Fruit fly (Drosophila melanogaster): Measurements from ENCODE around the gene Met.

Gene Met

dm6 chrX:11628986-11629571, 13.2 kb downstream of the Met start (continued):
- TF ChIP-seq CG13123 (GFP tag; optimal IDR thresholded peaks at IDR 0.05), result no peak
- peak; percentile 67 for TF ChIP-seq CG17328 (GFP tag; IDR thresholded peaks at IDR 0.05)
- peak; percentile 22 for TF ChIP-seq grau (tag; optimal IDR thresholded peaks at IDR 0.05)
- TF ChIP-seq CG14667 (GFP tag; IDR thresholded peaks at IDR 0.05), result peak; percentile 33; the same call in 1 of the 2 replicates
- peak; percentile 21 for TF ChIP-seq stwl (tag; optimal IDR thresholded peaks at IDR 0.05)
- peak; percentile 13 for TF ChIP-seq mam (GFP tag; optimal IDR thresholded peaks at IDR 0.05)
- TF ChIP-seq CG33213 (GFP tag; optimal IDR thresholded peaks at IDR 0.05), result peak; percentile 31
- TF ChIP-seq lbe (GFP tag; optimal IDR thresholded peaks at IDR 0.05), result no peak
- no peak for TF ChIP-seq gro (GFP tag; optimal IDR thresholded peaks at IDR 0.05)
- no peak for TF ChIP-seq CG10321 (GFP tag; IDR thresholded peaks at IDR 0.05)
- no peak for TF ChIP-seq Lim3 (GFP tag; IDR thresholded peaks at IDR 0.05)
- peak; percentile 63; the same call in 1 of the 2 replicates for TF ChIP-seq Rx (GFP tag; IDR thresholded peaks at IDR 0.05)
- no peak for TF ChIP-seq CG5180 (GFP tag; optimal IDR thresholded peaks at IDR 0.05)
- TF ChIP-seq CG3726 (GFP tag; IDR thresholded peaks at IDR 0.05), result 0 out of 3 replicates have a peak, but pooled peaks have one; percentile 48
- TF ChIP-seq Mrtf (GFP tag; IDR thresholded peaks at IDR 0.05), result peak; percentile 26; the same call in 1 of the 3 replicates
- no peak for TF ChIP-seq CG4282 (GFP tag; optimal IDR thresholded peaks at IDR 0.05)
- no peak for TF ChIP-seq CG2889 (GFP tag; IDR thresholded peaks at IDR 0.05)
- no peak for TF ChIP-seq CG17568 (GFP tag; optimal IDR thresholded peaks at IDR 0.05)
- TF ChIP-seq zfh2 (GFP tag; optimal IDR thresholded peaks at IDR 0.05), result no peak
- TF ChIP-seq psq (GFP tag; optimal IDR thresholded peaks at IDR 0.05), result peak; percentile 29
- peak; percentile 65 for TF ChIP-seq Ssrp (tag; optimal IDR thresholded peaks at IDR 0.05)
- no peak for TF ChIP-seq rib (GFP tag; IDR thresholded peaks at IDR 0.05)
- TF ChIP-seq odd (GFP tag; optimal IDR thresholded peaks at IDR 0.05), result peak; percentile 24
- peak; percentile 39; the same call in 1 of the 2 replicates for TF ChIP-seq CG4404 (GFP tag; IDR thresholded peaks at IDR 0.05)
- peak; percentile 43; the same call in 1 of the 2 replicates for TF ChIP-seq CG1024 (GFP tag; IDR thresholded peaks at IDR 0.05)
- no peak for TF ChIP-seq Atf-2 (GFP tag; optimal IDR thresholded peaks at IDR 0.05)
- peak; percentile 60 for TF ChIP-seq tin (GFP tag; optimal IDR thresholded peaks at IDR 0.05)
- peak; percentile 64 for TF ChIP-seq CG18476 (GFP tag; optimal IDR thresholded peaks at IDR 0.05)
- no peak for TF ChIP-seq luna (GFP tag; optimal IDR thresholded peaks at IDR 0.05)
- no peak for TF ChIP-seq salm (tag; optimal IDR thresholded peaks at IDR 0.05)
- TF ChIP-seq pzg (GFP tag; optimal IDR thresholded peaks at IDR 0.05), result no peak
- no peak; the same call in 1 of the 2 replicates for TF ChIP-seq CG8765 (GFP tag; IDR thresholded peaks at IDR 0.05)
- TF ChIP-seq CG9215 (GFP tag; IDR thresholded peaks at IDR 0.05), result no peak
- TF ChIP-seq onecut (GFP tag; IDR thresholded peaks at IDR 0.05), result peak; percentile 58
- TF ChIP-seq CG10431 (GFP tag; optimal IDR thresholded peaks at IDR 0.05), result peak; percentile 1
- peak; percentile 46 for TF ChIP-seq sqz (GFP tag; optimal IDR thresholded peaks at IDR 0.05)
- peak; percentile 50 for TF ChIP-seq E2f1 (GFP tag; IDR thresholded peaks at IDR 0.05)
- no peak for TF ChIP-seq Hand (GFP tag; optimal IDR thresholded peaks at IDR 0.05)
- peak; percentile 23 for TF ChIP-seq CG8089 (GFP tag; optimal IDR thresholded peaks at IDR 0.05)
- no peak for TF ChIP-seq CG16779 (GFP tag; IDR thresholded peaks at IDR 0.05)
- no peak for TF ChIP-seq CG7963 (GFP tag; IDR thresholded peaks at IDR 0.05; ENCODE audit: partially characterized antibody)
- peak; percentile 94 for TF ChIP-seq sens (GFP tag)
- TF ChIP-seq Gsc (GFP tag; IDR thresholded peaks at IDR 0.05), result no peak
- peak; percentile 53 for TF ChIP-seq NC2β (GFP tag; optimal IDR thresholded peaks at IDR 0.05)
- TF ChIP-seq Camta (GFP tag; optimal IDR thresholded peaks at IDR 0.05), result peak; percentile 48
- TF ChIP-seq MTF-1 (GFP tag; optimal IDR thresholded peaks at IDR 0.05; ENCODE audit: borderline replicate concordance), result peak; percentile 17
- peak; percentile 68 for TF ChIP-seq unpg (GFP tag; optimal IDR thresholded peaks at IDR 0.05)
- no peak for TF ChIP-seq Fer3 (tag; optimal IDR thresholded peaks at IDR 0.05)
- TF ChIP-seq CG11504 (tag; optimal IDR thresholded peaks at IDR 0.05), result peak; percentile 66
- TF ChIP-seq cad (GFP tag; optimal IDR thresholded peaks at IDR 0.05), result no peak
- TF ChIP-seq bcd (GFP tag; optimal IDR thresholded peaks at IDR 0.05), result peak; percentile 29
